Worm (Caenorhabditis elegans) whole organism, L4/young adult: Measurements from ENCODE around the gene F09E5.12.

Experiments
- W03F9.2 ChIP-seq: fragments of 150-350 bp; optimal IDR thresholded peaks from 2 replicates; lab custom pipeline; 2014; ENCODE audit warnings: missing biosample characterization, missing genetic modification characterization
- dao-5 ChIP-seq: sonication (generic microtip); optimal IDR thresholded peaks from 2 replicates; lab custom pipeline; 2016; ENCODE audit warnings: missing genotype, missing genetic modification characterization, moderate library complexity, missing compliant biosample characterization
- him-1 ChIP-seq: sonication (generic microtip); optimal IDR thresholded peaks from 2 replicates; lab custom pipeline; 2016; ENCODE audit warnings: missing genotype, missing genetic modification reagents, missing genetic modification characterization, missing compliant biosample characterization

ce11 chrII:5351799-5352198 lies 18.7 kb downstream of the F09E5.12 start, which contains the start of gene F09E5.7:
- TF ChIP-seq dao-5 (tag; lab: Kevin White, UChicago) (no peak), him-1 (tag; lab: Kevin White, UChicago) (no peak), W03F9.2 (tag; lab: Kevin White, UChicago) (no peak)
